Worm (Caenorhabditis elegans) whole organism, L2 larva: ENCODE measurements around the gene srbc-25.

Experiments
- blmp-1 ChIP-seq: sonication (generic microtip); optimal IDR thresholded peaks from 2 replicates; lab custom pipeline; 2017; ENCODE audit warnings: missing genetic modification characterization, mild to moderate bottlenecking, missing compliant biosample characterization, antibody characterized with exemption, moderate library complexity; ENCODE audit not compliant: insufficient read depth
- ceh-82 ChIP-seq: fragments of 150-350 bp; optimal IDR thresholded peaks from 2 replicates; lab custom pipeline; 2014; ENCODE audit warnings: missing biosample characterization, missing genetic modification characterization
- nhr-77 ChIP-seq: fragments of 150-350 bp; optimal IDR thresholded peaks from 2 replicates; lab custom pipeline; 2014; ENCODE audit warnings: missing biosample characterization, missing genetic modification characterization
- skn-1 ChIP-seq: sonication (generic microtip); optimal IDR thresholded peaks from 2 replicates; lab custom pipeline; 2017; ENCODE audit warnings: missing biosample characterization, missing genetic modification characterization
- unc-62 ChIP-seq: fragments of 150-350 bp; optimal IDR thresholded peaks from 2 replicates; lab custom pipeline; 2014; ENCODE audit warnings: missing biosample characterization, missing genetic modification reagents, missing genetic modification characterization

- TF ChIP-seq nhr-77 (tag; lab: Kevin White, UChicago) (no peak), unc-62 (GFP tag; lab: Kevin White, UChicago) (no peak), blmp-1 (tag; lab: Kevin White, UChicago) (no peak), skn-1 (tag; lab: Kevin White, UChicago) (no peak), ceh-82 (tag; lab: Kevin White, UChicago) (no peak)
These were observed 38.9 kb downstream of the srbc-25 start, which contains the start of gene srh-113 for ce11 chrV:17212743-17213142.
